Worm (Caenorhabditis elegans) whole organism, early embryonic: ENCODE data around the gene nuc-1.

Experiments
- aly-1 ChIP-seq: sonication (generic microtip); optimal IDR thresholded peaks from 2 replicates; lab custom pipeline; 2016; ENCODE audit warnings: missing genetic modification characterization, missing compliant biosample characterization
- ama-1 ChIP-seq: fragments of 150-350 bp; optimal IDR thresholded peaks from 2 replicates; lab custom pipeline; 2014
- hmbx-1 ChIP-seq: sonication (generic microtip); optimal IDR thresholded peaks from 2 replicates; lab custom pipeline; 2016; ENCODE audit warnings: mild to moderate bottlenecking, missing genetic modification characterization, missing compliant biosample characterization
- hnd-1 ChIP-seq: sonication (generic microtip); optimal IDR thresholded peaks from 2 replicates; lab custom pipeline; 2016; ENCODE audit warnings: missing genetic modification characterization, missing compliant biosample characterization
- scrt-1 ChIP-seq: fragments of 200-800 bp; sonication (Bioruptor generic); IDR thresholded peaks from 2 replicates; pipeline ENCODE4 v1.3.6; 2022; ENCODE audit warnings: missing genetic modification characterization, missing compliant biosample characterization
- tbx-37 ChIP-seq: fragments of 200-800 bp; sonication (Bioruptor generic); conservative IDR thresholded peaks from 2 replicates; pipeline ENCODE4 v1.3.6; 2022; ENCODE audit warnings: missing genetic modification reagents, missing genetic modification characterization, missing compliant biosample characterization

- TF ChIP-seq hmbx-1 (tag; lab: Kevin White, UChicago), result no peak
- no peak for TF ChIP-seq hnd-1
- TF ChIP-seq aly-1, result no peak
- TF ChIP-seq ama-1 (lab: Kevin White, UChicago), result no peak
- TF ChIP-seq scrt-1 (GFP tag; lab: Robert Waterston, UW), result no peak
- TF ChIP-seq tbx-37 (GFP tag; lab: Robert Waterston, UW), result no peak
These were observed 26.2 kb downstream of the nuc-1 start, which contains the start of gene moc-5 for ce11 chrX:9565881-9566280.
